Worm (Caenorhabditis elegans): ENCODE data around the gene lips-3.

Gene lips-3

ce11 chrIII:4628165-4628564, 11.8 kb downstream of the lips-3 start, which contains the start of gene clec-151:
clec-151 (plus strand) TSS chrIII:4628465.
- TF ChIP-seq unc-62 (GFP tag; optimal IDR thresholded peaks at IDR 0.05) (no peak), dpff-1 (tag; optimal IDR thresholded peaks at IDR 0.05) (no peak), sdz-38 (tag; optimal IDR thresholded peaks at IDR 0.05) (no peak), rpc-1 (optimal IDR thresholded peaks at IDR 0.05) (no peak), rpc-1 (tag; optimal IDR thresholded peaks at IDR 0.05) (no peak), ztf-22 (GFP tag; optimal IDR thresholded peaks at IDR 0.05) (no peak), lsy-27 (tag; optimal IDR thresholded peaks at IDR 0.05; ENCODE audit: borderline replicate concordance, insufficient read depth) (no peak), efl-1 (GFP tag; optimal IDR thresholded peaks at IDR 0.05) (no peak), dpl-1 (GFP tag; optimal IDR thresholded peaks at IDR 0.05) (no peak), pbrm-1 (GFP tag; IDR thresholded peaks at IDR 0.05) (no peak), F10E7.11 (tag; optimal IDR thresholded peaks at IDR 0.05) (no peak), F33H1.4 (GFP tag; IDR thresholded peaks at IDR 0.05) (no peak), K11D2.4 (GFP tag; IDR thresholded peaks at IDR 0.05) (no peak), nhr-179 (tag; optimal IDR thresholded peaks at IDR 0.05) (no peak), him-1 (tag; optimal IDR thresholded peaks at IDR 0.05) (no peak), bed-1 (GFP tag; IDR thresholded peaks at IDR 0.05) (no peak), egl-18 (GFP tag; IDR thresholded peaks at IDR 0.05) (no peak), ceh-100 (GFP tag; IDR thresholded peaks at IDR 0.05) (no peak), ztf-25 (GFP tag; IDR thresholded peaks at IDR 0.05) (no peak), hmg-20 (GFP tag; IDR thresholded peaks at IDR 0.05) (no peak), nfya-2 (GFP tag; IDR thresholded peaks at IDR 0.05) (no peak)

ce11 chrIII:4634947-4635346, 18.6 kb downstream of the lips-3 start, which contains the start of gene clec-153:
clec-153 (plus strand) TSS chrIII:4635247.
- TF ChIP-seq mel-28 (tag; optimal IDR thresholded peaks at IDR 0.05; ENCODE audit: borderline replicate concordance) (no peak), die-1 (tag; optimal IDR thresholded peaks at IDR 0.05) (no peak), ceh-91 (GFP tag; IDR thresholded peaks at IDR 0.05) (no peak), tbp1 (GFP tag; optimal IDR thresholded peaks at IDR 0.05) (no peak), Y56A3A.18 (GFP tag; IDR thresholded peaks at IDR 0.05) (no peak), hrde-1 (tag; optimal IDR thresholded peaks at IDR 0.05; ENCODE audit: borderline replicate concordance) (no peak), mxl-1 (tag; optimal IDR thresholded peaks at IDR 0.05) (no peak), ztf-26 (tag; optimal IDR thresholded peaks at IDR 0.05) (no peak)

ce11 chrIII:4643262-4643661, 26.9 kb downstream of the lips-3 start, which contains the start of gene pfas-1:
pfas-1 (minus strand) TSS chrIII:4643310.
- TF ChIP-seq dpff-1 (tag; optimal IDR thresholded peaks at IDR 0.05) (no peak), nhr-80 (tag; optimal IDR thresholded peaks at IDR 0.05) (peak; percentile 61)

- TF ChIP-seq aptf-2 (GFP tag; conservative IDR thresholded peaks at IDR 0.05) (no peak), T07F8.4 (tag; optimal IDR thresholded peaks at IDR 0.05) (no peak), F57C9.4 (tag; optimal IDR thresholded peaks at IDR 0.05) (no peak), F22D6.2 (tag; optimal IDR thresholded peaks at IDR 0.05) (no peak)
Measured at ce11 chrIII:4646246-4646645, 29.9 kb downstream of the lips-3 start, which contains the start of gene pqn-29. pqn-29 (minus strand) TSS chrIII:4646346.

- no peak for TF ChIP-seq tbx-9 (tag; optimal IDR thresholded peaks at IDR 0.05; ENCODE audit: borderline replicate concordance)
Measured at ce11 chrIII:4647341-4647740, 31.0 kb downstream of the lips-3 start.
